Fruit fly (Drosophila melanogaster) whole organism, adult: Measurements from ENCODE around the gene CG8086.

Source experiments
- Clk ChIP-seq: fragments of 200-800 bp; sonication (Bioruptor generic); optimal IDR thresholded peaks from 2 replicates; lab custom pipeline; 2017; ENCODE audit warnings: missing biosample characterization, missing genetic modification characterization
- Hr96 ChIP-seq: fragments of 200-800 bp; sonication (Bioruptor generic); optimal IDR thresholded peaks from 2 replicates; lab custom pipeline; 2016; ENCODE audit warnings: missing biosample characterization, missing genetic modification characterization
- cic ChIP-seq: fragments of 200-800 bp; sonication (Bioruptor generic); optimal IDR thresholded peaks from 2 replicates; lab custom pipeline; 2017; ENCODE audit warnings: missing biosample characterization, mild to moderate bottlenecking, missing genetic modification characterization, moderate library complexity
- kay ChIP-seq: fragments of 200-800 bp; sonication (Bioruptor generic); peaks from one replicate; lab custom pipeline; 2016; ENCODE audit warnings: missing biosample characterization, missing genetic modification characterization, borderline replicate concordance
- toe ChIP-seq: fragments of 200-800 bp; sonication (Bioruptor generic); optimal IDR thresholded peaks from 2 replicates; lab custom pipeline; 2016; ENCODE audit warnings: missing biosample characterization, missing genetic modification characterization

dm6 chr2L:8266145-8266544 is 8.8 kb upstream of the CG8086 start:
- TF ChIP-seq Hr96, result no peak
- TF ChIP-seq kay (GFP tag; lab: Kevin White, UChicago), result no peak
- TF ChIP-seq cic (GFP tag; lab: Kevin White, UChicago), result no peak
- no peak for TF ChIP-seq Clk
- no peak for TF ChIP-seq toe (GFP tag; lab: Kevin White, UChicago)
